Worm (Caenorhabditis elegans): ENCODE data around the gene ttc-39B.

Gene ttc-39B

DNA sequence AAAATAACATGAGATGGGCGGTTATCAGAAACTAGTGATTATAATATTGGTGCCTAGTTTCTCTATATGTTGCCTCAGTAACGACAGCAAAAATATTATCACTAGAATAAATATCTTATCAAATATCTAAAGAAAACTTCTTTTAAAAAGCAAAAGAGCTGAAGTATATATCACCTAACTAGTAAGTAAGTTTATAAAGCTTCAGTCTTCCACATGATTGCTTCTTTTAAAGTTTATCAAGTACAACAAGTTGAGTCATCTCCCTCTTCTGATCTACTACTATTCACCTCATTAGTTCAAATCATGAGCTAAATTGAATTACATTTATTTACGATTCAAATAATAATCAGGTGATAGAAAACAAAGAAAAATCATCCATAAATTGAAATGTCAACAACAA lies 45.7 kb downstream of the ttc-39B start:
- no peak for TF ChIP-seq sem-2 (GFP tag; optimal IDR thresholded peaks at IDR 0.05)

DNA sequence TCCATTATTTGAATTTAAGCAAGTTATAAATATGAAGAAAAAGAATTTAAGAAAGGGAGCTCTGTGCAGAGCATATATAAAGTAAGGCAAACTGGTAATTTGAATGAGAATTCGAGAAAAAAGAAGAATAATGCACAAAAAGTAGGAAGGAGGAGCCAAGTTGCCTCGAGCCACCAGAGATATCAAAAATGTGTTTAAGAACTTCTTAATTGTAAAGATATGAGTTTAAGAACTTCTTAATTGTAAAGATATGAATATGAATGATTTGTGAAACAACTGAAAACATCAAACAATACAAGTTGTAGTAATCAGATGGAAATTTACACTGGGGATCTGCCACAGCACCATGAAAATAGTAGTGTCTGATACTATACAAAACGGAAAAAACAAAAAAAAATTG lies 46.9 kb downstream of the ttc-39B start, which contains the start of gene F13H8.6:
F13H8.6 (minus strand) TSS at position 101 of the 400 bp plus-strand sequence.
- TF ChIP-seq elt-3 (tag; optimal IDR thresholded peaks at IDR 0.05) (no peak), pha-4 (tag; optimal IDR thresholded peaks at IDR 0.05) (no peak), nhr-2 (tag; optimal IDR thresholded peaks at IDR 0.05) (no peak), bed-3 (GFP tag; optimal IDR thresholded peaks at IDR 0.05) (no peak), nhr-237 (tag; optimal IDR thresholded peaks at IDR 0.05) (no peak), nhr-28 (tag; optimal IDR thresholded peaks at IDR 0.05) (no peak), ztf-11 (tag; optimal IDR thresholded peaks at IDR 0.05) (no peak), unc-120 (tag; optimal IDR thresholded peaks at IDR 0.05; ENCODE audit: poor library complexity, severe bottlenecking) (no peak), flh-1 (GFP tag; optimal IDR thresholded peaks at IDR 0.05) (no peak), mep-1 (tag; optimal IDR thresholded peaks at IDR 0.05) (no peak)

DNA sequence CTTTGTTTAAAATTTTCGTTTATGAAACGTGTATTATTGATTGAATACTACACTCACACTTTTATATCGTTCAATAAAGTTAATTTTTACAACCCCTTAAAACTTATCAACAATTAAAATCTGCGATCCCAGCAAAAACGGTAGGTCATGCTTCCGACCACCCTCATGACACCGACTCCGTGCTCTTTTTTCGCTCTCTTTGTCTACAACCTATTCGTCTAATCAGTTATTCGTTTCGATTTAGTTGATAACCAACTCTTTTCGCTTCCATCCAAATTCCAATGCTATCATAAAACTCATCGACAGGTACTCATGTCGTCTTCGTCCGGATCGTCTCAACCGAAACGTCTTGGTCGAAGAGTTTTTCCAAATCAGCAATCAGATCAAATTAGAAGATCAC lies 50.7 kb downstream of the ttc-39B start, which contains the start of gene F13H8.1:
F13H8.1 (plus strand) TSS at position 311 of the 400 bp plus-strand sequence.
- TF ChIP-seq nhr-237 (tag; optimal IDR thresholded peaks at IDR 0.05) (no peak), ceh-83 (GFP tag; optimal IDR thresholded peaks at IDR 0.05) (no peak), ceh-43 (GFP tag; optimal IDR thresholded peaks at IDR 0.05) (no peak), nhr-28 (tag; optimal IDR thresholded peaks at IDR 0.05) (no peak), mab-5 (tag; optimal IDR thresholded peaks at IDR 0.05) (no peak), zip-8 (tag; optimal IDR thresholded peaks at IDR 0.05) (no peak), ztf-11 (tag; optimal IDR thresholded peaks at IDR 0.05) (no peak), mep-1 (tag; optimal IDR thresholded peaks at IDR 0.05) (no peak), hlh-1 (tag; optimal IDR thresholded peaks at IDR 0.05) (no peak), blmp-1 (tag; optimal IDR thresholded peaks at IDR 0.05) (no peak), unc-120 (tag; optimal IDR thresholded peaks at IDR 0.05; ENCODE audit: poor library complexity, severe bottlenecking) (no peak), drap-1 (GFP tag; optimal IDR thresholded peaks at IDR 0.05) (no peak), nhr-76 (tag; optimal IDR thresholded peaks at IDR 0.05) (no peak)

DNA sequence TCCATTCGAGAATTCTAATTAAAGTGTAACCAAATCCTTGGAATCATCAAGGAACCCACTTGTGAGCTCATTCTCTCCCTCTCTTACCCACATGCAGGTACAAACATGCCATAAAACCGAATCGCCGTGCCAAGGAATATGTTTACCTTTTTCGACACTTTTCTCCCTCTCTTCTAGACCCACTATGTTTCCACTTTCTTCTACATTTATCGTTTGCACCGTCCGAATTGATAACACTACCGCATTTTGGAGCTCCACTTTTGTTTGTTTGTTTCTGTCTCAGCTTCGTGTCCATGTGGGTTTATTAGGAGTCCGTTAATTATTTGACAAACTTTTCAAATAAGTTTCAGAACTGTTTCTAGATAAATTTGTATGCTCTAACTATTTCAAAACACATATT lies 51.9 kb downstream of the ttc-39B start:
- TF ChIP-seq flh-1 (GFP tag; optimal IDR thresholded peaks at IDR 0.05) (no peak), zip-8 (tag; optimal IDR thresholded peaks at IDR 0.05) (no peak), elt-3 (tag; optimal IDR thresholded peaks at IDR 0.05) (no peak), drap-1 (GFP tag; optimal IDR thresholded peaks at IDR 0.05) (no peak), ceh-43 (GFP tag; optimal IDR thresholded peaks at IDR 0.05) (no peak), sptf-1 (tag; optimal IDR thresholded peaks at IDR 0.05) (no peak), cnd-1 (tag; optimal IDR thresholded peaks at IDR 0.05) (no peak), nhr-28 (tag; optimal IDR thresholded peaks at IDR 0.05) (no peak), ces-1 (GFP tag; optimal IDR thresholded peaks at IDR 0.05) (no peak), snpc-4 (tag; optimal IDR thresholded peaks at IDR 0.05) (no peak), nhr-12 (tag; optimal IDR thresholded peaks at IDR 0.05) (no peak), unc-39 (tag; optimal IDR thresholded peaks at IDR 0.05) (no peak), elt-1 (tag; optimal IDR thresholded peaks at IDR 0.05; ENCODE audit: borderline replicate concordance, insufficient read depth) (no peak), blmp-1 (tag; optimal IDR thresholded peaks at IDR 0.05) (no peak), lin-32 (GFP tag; optimal IDR thresholded peaks at IDR 0.05) (no peak), hlh-1 (tag; optimal IDR thresholded peaks at IDR 0.05) (no peak)

Data from whole organism, mixed stage, embryonic.